Worm (Caenorhabditis elegans) whole organism, late embryonic: ENCODE data around the gene fipr-5.

Experiments used
- C38D4.7 ChIP-seq: fragments of 200-800 bp; sonication (Bioruptor generic); optimal IDR thresholded peaks from 2 replicates; lab custom pipeline; 2018; ENCODE audit warnings: mild to moderate bottlenecking, missing genetic modification characterization, moderate library complexity, missing compliant biosample characterization
- F13H6.1 ChIP-seq: sonication (generic microtip); optimal IDR thresholded peaks from 2 replicates; lab custom pipeline; 2016; ENCODE audit warnings: missing genetic modification characterization, missing compliant biosample characterization
- K02D7.2 ChIP-seq: sonication (generic microtip); optimal IDR thresholded peaks from 2 replicates; lab custom pipeline; 2017; ENCODE audit warnings: mild to moderate bottlenecking, missing genetic modification characterization, missing compliant biosample characterization
- K09A11.1 ChIP-seq: sonication (generic microtip); optimal IDR thresholded peaks from 2 replicates; lab custom pipeline; 2017; ENCODE audit warnings: antibody characterized with exemption, mild to moderate bottlenecking, missing genetic modification characterization, missing compliant biosample characterization; ENCODE audit not compliant: insufficient read depth
- ceh-14 ChIP-seq: sonication (generic microtip); optimal IDR thresholded peaks from 2 replicates; lab custom pipeline; 2016; ENCODE audit warnings: missing genotype, missing genetic modification characterization, missing compliant biosample characterization
- ceh-19 ChIP-seq: fragments of 200-800 bp; sonication (Bioruptor generic); optimal IDR thresholded peaks from 2 replicates; lab custom pipeline; 2018; ENCODE audit warnings: mild to moderate bottlenecking, missing genetic modification characterization, missing compliant biosample characterization
- ceh-22 ChIP-seq: sonication (generic microtip); optimal IDR thresholded peaks from 2 replicates; lab custom pipeline; 2017; ENCODE audit warnings: missing biosample characterization, missing genetic modification characterization
- ceh-24 ChIP-seq: sonication (generic microtip); optimal IDR thresholded peaks from 2 replicates; lab custom pipeline; 2016; ENCODE audit warnings: mild to moderate bottlenecking, missing genetic modification characterization, missing compliant biosample characterization
- ceh-30 ChIP-seq: fragments of 150-350 bp; optimal IDR thresholded peaks from 2 replicates; lab custom pipeline; 2014; ENCODE audit warnings: missing biosample characterization, missing genetic modification characterization
- ceh-34 ChIP-seq: sonication (generic microtip); optimal IDR thresholded peaks from 2 replicates; lab custom pipeline; 2016; ENCODE audit warnings: mild to moderate bottlenecking, missing genetic modification characterization, missing compliant biosample characterization
- ceh-45 ChIP-seq: fragments of 200-800 bp; sonication (Bioruptor generic); IDR thresholded peaks from 2 replicates; pipeline ENCODE4 v1.3.6; 2022; ENCODE audit warnings: missing genetic modification reagents, missing genetic modification characterization, missing compliant biosample characterization
- ceh-48 ChIP-seq: sonication (generic microtip); optimal IDR thresholded peaks from 2 replicates; lab custom pipeline; 2016; ENCODE audit warnings: missing genetic modification characterization, inconsistent platforms, missing compliant biosample characterization
- ceh-9 ChIP-seq: sonication (generic microtip); optimal IDR thresholded peaks from 2 replicates; lab custom pipeline; 2016; ENCODE audit warnings: mild to moderate bottlenecking, missing genetic modification characterization, inconsistent platforms, missing compliant biosample characterization
- che-1 ChIP-seq: sonication (generic microtip); optimal IDR thresholded peaks from 2 replicates; lab custom pipeline; 2016; ENCODE audit warnings: mild to moderate bottlenecking, missing genetic modification characterization, missing compliant biosample characterization
- elt-2 ChIP-seq: sonication (generic microtip); optimal IDR thresholded peaks from 2 replicates; lab custom pipeline; 2016; ENCODE audit warnings: missing genetic modification reagents, missing genetic modification characterization, missing compliant biosample characterization
- elt-4 ChIP-seq: sonication (generic microtip); optimal IDR thresholded peaks from 2 replicates; lab custom pipeline; 2016; ENCODE audit warnings: missing genetic modification characterization, missing compliant biosample characterization
- ets-4 ChIP-seq: sonication (generic microtip); optimal IDR thresholded peaks from 2 replicates; lab custom pipeline; 2016; ENCODE audit warnings: missing genetic modification characterization, missing compliant biosample characterization
- gmeb-2 ChIP-seq: sonication (generic microtip); optimal IDR thresholded peaks from 2 replicates; lab custom pipeline; 2016; ENCODE audit warnings: missing genetic modification characterization, inconsistent platforms, missing compliant biosample characterization
- hlh-13 ChIP-seq: fragments of 200-800 bp; sonication (Bioruptor generic); optimal IDR thresholded peaks from 2 replicates; lab custom pipeline; 2018; ENCODE audit warnings: mild to moderate bottlenecking, missing genetic modification characterization, missing compliant biosample characterization
- hlh-30 ChIP-seq: sonication (generic microtip); optimal IDR thresholded peaks from 2 replicates; lab custom pipeline; 2017; ENCODE audit warnings: antibody characterized with exemption, missing genetic modification characterization, missing compliant biosample characterization; ENCODE audit not compliant: insufficient read depth
- hlh-8 ChIP-seq: sonication (generic microtip); optimal IDR thresholded peaks from 2 replicates; lab custom pipeline; 2016; ENCODE audit warnings: missing genotype, missing genetic modification characterization, missing compliant biosample characterization
- madf-2 ChIP-seq: sonication (generic microtip); optimal IDR thresholded peaks from 2 replicates; lab custom pipeline; 2017; ENCODE audit warnings: missing genetic modification characterization, missing compliant biosample characterization
- mec-3 ChIP-seq: sonication (generic microtip); optimal IDR thresholded peaks from 2 replicates; lab custom pipeline; 2016; ENCODE audit warnings: borderline replicate concordance, missing genetic modification characterization, missing compliant biosample characterization
- nfya-1 ChIP-seq: sonication (generic microtip); optimal IDR thresholded peaks from 2 replicates; lab custom pipeline; 2017; ENCODE audit warnings: missing genetic modification characterization, mild to moderate bottlenecking, missing compliant biosample characterization, antibody characterized with exemption, moderate library complexity
- nhr-11 ChIP-seq: fragments of 150-350 bp; optimal IDR thresholded peaks from 2 replicates; lab custom pipeline; 2014; ENCODE audit warnings: missing biosample characterization, missing genetic modification characterization
- nhr-232 ChIP-seq: sonication (generic microtip); optimal IDR thresholded peaks from 2 replicates; lab custom pipeline; 2016; ENCODE audit warnings: missing genetic modification characterization, missing compliant biosample characterization
- npax-4 ChIP-seq: sonication (generic microtip); optimal IDR thresholded peaks from 2 replicates; lab custom pipeline; 2016; ENCODE audit warnings: missing genetic modification characterization, missing compliant biosample characterization
- pag-3 ChIP-seq: sonication (generic microtip); optimal IDR thresholded peaks from 2 replicates; lab custom pipeline; 2016; ENCODE audit warnings: missing compliant biosample characterization, missing genetic modification characterization, borderline replicate concordance
- pat-9 ChIP-seq: fragments of 200-800 bp; sonication (Bioruptor generic); optimal IDR thresholded peaks from 2 replicates; lab custom pipeline; 2018; ENCODE audit warnings: mild to moderate bottlenecking, missing genetic modification characterization, moderate library complexity, missing compliant biosample characterization
- pha-4 ChIP-seq: fragments of 150-350 bp; optimal IDR thresholded peaks from 2 replicates; lab custom pipeline; 2018; ENCODE audit warnings: missing biosample characterization, missing genetic modification reagents, missing genetic modification characterization
- sdc-2 ChIP-seq: sonication (generic microtip); optimal IDR thresholded peaks from 2 replicates; lab custom pipeline; 2016; ENCODE audit warnings: missing genotype, missing genetic modification characterization, missing compliant biosample characterization
- sox-4 ChIP-seq: sonication (generic microtip); optimal IDR thresholded peaks from 2 replicates; lab custom pipeline; 2017; ENCODE audit warnings: mild to moderate bottlenecking, missing genetic modification characterization, inconsistent platforms, missing compliant biosample characterization
- tbx-2 ChIP-seq: sonication (generic microtip); optimal IDR thresholded peaks from 2 replicates; lab custom pipeline; 2016; ENCODE audit warnings: missing genetic modification characterization, missing compliant biosample characterization
- ttx-3 ChIP-seq: sonication (generic microtip); optimal IDR thresholded peaks from 2 replicates; lab custom pipeline; 2016; ENCODE audit warnings: missing genetic modification reagents, missing genetic modification characterization, missing compliant biosample characterization
- unc-3 ChIP-seq, 2 experiments: fragments of 200-800 bp in 1 of 2; sonication (Bioruptor generic) in 1 of 2; sonication (generic microtip) in 1 of 2; conservative IDR thresholded peaks in 1 of 2; optimal IDR thresholded peaks in 1 of 2; 2 replicates each; pipeline versions ENCODE4 v1.3.6 to Lab custom; 2016 to 2022; ENCODE audit warnings: missing compliant biosample characterization in 2 of 2, missing genetic modification characterization in 2 of 2, missing genetic modification reagents in 1 of 2
- unc-42 ChIP-seq: sonication (generic microtip); optimal IDR thresholded peaks from 2 replicates; lab custom pipeline; 2016; ENCODE audit warnings: missing genotype, missing genetic modification characterization, missing compliant biosample characterization
- unc-86 ChIP-seq: sonication (generic microtip); optimal IDR thresholded peaks from 2 replicates; lab custom pipeline; 2016; ENCODE audit warnings: missing genetic modification characterization, missing compliant biosample characterization
- ztf-16 ChIP-seq: sonication (generic microtip); optimal IDR thresholded peaks from 2 replicates; lab custom pipeline; 2017; ENCODE audit warnings: missing genetic modification characterization, missing compliant biosample characterization

Gene fipr-5

ce11 chrV:10247673-10248239, 26.5 kb upstream of the fipr-5 start:
- TF ChIP-seq ceh-30, result no peak
- TF ChIP-seq ceh-14, result no peak
- TF ChIP-seq ztf-16 (tag; lab: Kevin White, UChicago), result no peak
- TF ChIP-seq tbx-2, result no peak

- no peak for TF ChIP-seq ceh-24 (tag; lab: Kevin White, UChicago)
- no peak for TF ChIP-seq npax-4 (tag; lab: Kevin White, UChicago)
- no peak for TF ChIP-seq K02D7.2 (tag; lab: Kevin White, UChicago)
- no peak for TF ChIP-seq nhr-11 (tag; lab: Kevin White, UChicago)
- TF ChIP-seq ttx-3 (tag; lab: Kevin White, UChicago), result no peak
- TF ChIP-seq sdc-2 (tag; lab: Kevin White, UChicago), result no peak
- no peak for TF ChIP-seq hlh-8
- no peak for TF ChIP-seq F13H6.1 (tag; lab: Kevin White, UChicago)
- TF ChIP-seq pag-3 (tag; lab: Kevin White, UChicago), result no peak
- TF ChIP-seq ceh-14, result no peak
- TF ChIP-seq unc-42 (tag; lab: Kevin White, UChicago), result no peak
- TF ChIP-seq ceh-34, result no peak
- no peak for TF ChIP-seq ceh-19
- TF ChIP-seq ceh-22 (tag; lab: Kevin White, UChicago), result no peak
- TF ChIP-seq che-1 (tag; lab: Kevin White, UChicago), result no peak
- TF ChIP-seq pha-4 (tag; lab: Kevin White, UChicago), result no peak
- no peak for TF ChIP-seq nhr-232 (tag; lab: Kevin White, UChicago)
- TF ChIP-seq ceh-9, result no peak
- TF ChIP-seq ceh-30, result no peak
- no peak for TF ChIP-seq ceh-45 (GFP tag; lab: Robert Waterston, UW)
These were observed 25.8 kb upstream of the fipr-5 start for ce11 chrV:10246967-10247366.

- TF ChIP-seq hlh-30 (tag; lab: Kevin White, UChicago) (peak; percentile 2), gmeb-2 (no peak), madf-2 (tag; lab: Kevin White, UChicago) (no peak), unc-42 (tag; lab: Kevin White, UChicago) (peak; percentile 17)
These were observed 25.2 kb upstream of the fipr-5 start for ce11 chrV:10246443-10246885.

ce11 chrV:10245615-10246014, 24.4 kb upstream of the fipr-5 start:
- TF ChIP-seq elt-2 (tag; lab: Kevin White, UChicago) (no peak), sox-4 (tag; lab: Kevin White, UChicago) (no peak), unc-86 (no peak)

ce11 chrV:10244018-10244720, 23.0 kb upstream of the fipr-5 start:
- TF ChIP-seq hlh-13 (GFP tag; lab: Kevin White, UChicago) (no peak), gmeb-2 (no peak), K09A11.1 (tag; lab: Kevin White, UChicago) (no peak), K02D7.2 (tag; lab: Kevin White, UChicago) (no peak), elt-2 (tag; lab: Kevin White, UChicago) (peak; percentile 76), ceh-22 (tag; lab: Kevin White, UChicago) (no peak)

ce11 chrV:10243105-10243504, 21.9 kb upstream of the fipr-5 start, which contains the start of gene C12D8.9:
Gene C12D8.9, minus strand, starts transcription at chrV:10243205.
- TF ChIP-seq ets-4 (tag; lab: Kevin White, UChicago) (no peak), K09A11.1 (tag; lab: Kevin White, UChicago) (no peak), unc-3 (GFP tag; conservative IDR thresholded peaks at IDR 0.05; lab: Robert Waterston, UW) (no peak), unc-3 (tag; optimal IDR thresholded peaks at IDR 0.05; lab: Kevin White, UChicago) (no peak), C38D4.7 (GFP tag; lab: Kevin White, UChicago) (no peak), pat-9 (no peak), ceh-48 (tag; lab: Kevin White, UChicago) (no peak), mec-3 (tag; lab: Kevin White, UChicago) (no peak), nfya-1 (tag; lab: Kevin White, UChicago) (no peak), pag-3 (tag; lab: Kevin White, UChicago) (no peak), elt-4 (tag; lab: Kevin White, UChicago) (no peak)
